Fruit fly (Drosophila melanogaster): ENCODE results near the gene CG6867.

dm6 chrX:17995535-17995934, 28.1 kb upstream of the CG6867 start:
- TF ChIP-seq pan (optimal IDR thresholded peaks at IDR 0.05) (no peak), CG8478 (optimal IDR thresholded peaks at IDR 0.05) (no peak), Dll (optimal IDR thresholded peaks at IDR 0.05) (no peak)
